Fruit fly (Drosophila melanogaster) whole organism, embryonic: ENCODE measurements around the gene CG7065.

Source experiments
- Atf-2 ChIP-seq: fragments of 200-800 bp; sonication (Bioruptor generic); optimal IDR thresholded peaks from 2 replicates; lab custom pipeline; 2016; ENCODE audit warnings: missing biosample characterization, missing genetic modification characterization
- BtbVII ChIP-seq: fragments of 200-800 bp; sonication (Bioruptor generic); optimal IDR thresholded peaks from 3 replicates; lab custom pipeline; 2017; ENCODE audit warnings: missing biosample characterization, mild to moderate bottlenecking, missing genetic modification characterization
- CG10321 ChIP-seq: fragments of 200-800 bp; sonication (Bioruptor generic); IDR thresholded peaks from 2 replicates; pipeline ENCODE4 v1.3.6; 2022; ENCODE audit warnings: missing biosample characterization, missing genetic modification characterization
- CG11560 ChIP-seq: fragments of 200-800 bp; sonication (Bioruptor generic); IDR thresholded peaks from 3 replicates; pipeline ENCODE4 v1.3.6; 2022; ENCODE audit warnings: missing biosample characterization, missing genetic modification characterization
- CG12299 ChIP-seq: fragments of 200-800 bp; sonication (Bioruptor generic); optimal IDR thresholded peaks from 2 replicates; lab custom pipeline; 2018; ENCODE audit warnings: missing biosample characterization, mild to moderate bottlenecking, missing genetic modification characterization
- CG12769 ChIP-seq: fragments of 200-800 bp; sonication (Bioruptor generic); optimal IDR thresholded peaks from 2 replicates; lab custom pipeline; 2019; ENCODE audit warnings: missing biosample characterization, mild to moderate bottlenecking, missing genetic modification characterization, moderate library complexity
- CG12942 ChIP-seq: fragments of 200-800 bp; sonication (Bioruptor generic); optimal IDR thresholded peaks from 3 replicates; lab custom pipeline; 2016; ENCODE audit warnings: missing biosample characterization, missing genetic modification characterization
- CG14710 ChIP-seq: fragments of 200-800 bp; sonication (Bioruptor generic); optimal IDR thresholded peaks from 3 replicates; lab custom pipeline; 2019; ENCODE audit warnings: missing biosample characterization, mild to moderate bottlenecking, missing genetic modification characterization, moderate library complexity
- CG1529 ChIP-seq: fragments of 200-800 bp; sonication (Bioruptor generic); optimal IDR thresholded peaks from 3 replicates; lab custom pipeline; 2018; ENCODE audit warnings: missing biosample characterization, missing genetic modification characterization
- CG1832 ChIP-seq: fragments of 200-800 bp; sonication (Bioruptor generic); optimal IDR thresholded peaks from 2 replicates; lab custom pipeline; 2017; ENCODE audit warnings: missing biosample characterization, mild to moderate bottlenecking, missing genetic modification characterization, inconsistent platforms
- CG2678 ChIP-seq: fragments of 200-800 bp; sonication (Bioruptor generic); optimal IDR thresholded peaks from 3 replicates; lab custom pipeline; 2019; ENCODE audit warnings: missing biosample characterization, mild to moderate bottlenecking, missing genetic modification characterization, moderate library complexity
- CG32772 ChIP-seq: fragments of 200-800 bp; sonication (Bioruptor generic); IDR thresholded peaks from 2 replicates; pipeline ENCODE4 v1.3.6; 2022; ENCODE audit warnings: missing biosample characterization, missing genetic modification characterization
- CG33213 ChIP-seq: fragments of 200-800 bp; sonication (Bioruptor generic); optimal IDR thresholded peaks from 3 replicates; lab custom pipeline; 2016; ENCODE audit warnings: missing biosample characterization, missing genetic modification characterization
- CG5953 ChIP-seq: fragments of 200-800 bp; sonication (Bioruptor generic); IDR thresholded peaks from 2 replicates; pipeline ENCODE4 v1.3.6; 2022; ENCODE audit warnings: missing biosample characterization, missing genetic modification characterization
- CG9609 ChIP-seq: fragments of 200-800 bp; sonication (Bioruptor generic); optimal IDR thresholded peaks from 3 replicates; lab custom pipeline; 2016; ENCODE audit warnings: missing biosample characterization, missing genetic modification characterization
- CTCF ChIP-seq: fragments of 200-800 bp; sonication (Bioruptor generic); optimal IDR thresholded peaks from 2 replicates; lab custom pipeline; 2017; ENCODE audit warnings: missing biosample characterization, mild to moderate bottlenecking, missing genetic modification characterization, moderate library complexity
- D ChIP-seq, 2 experiments: fragments of 200-800 bp in 1 of 2; fragments of >200 bp in 1 of 2; sonication (Bioruptor generic) in 1 of 2; optimal IDR thresholded peaks; 2 replicates in 1 of 2; 3 replicates in 1 of 2; lab custom pipeline; 2017; ENCODE audit warnings: mild to moderate bottlenecking in 1 of 2, missing biosample characterization in 1 of 2, missing genetic modification characterization in 1 of 2, missing genetic modification reagents in 1 of 2
- Eip74EF ChIP-seq, 2 experiments: fragments of 200-800 bp in 1 of 2; fragments of >200 bp in 1 of 2; sonication (Bioruptor generic) in 1 of 2; optimal IDR thresholded peaks; 2 replicates each; lab custom pipeline; 2017 to 2019; ENCODE audit warnings: missing biosample characterization in 2 of 2, missing genetic modification characterization in 2 of 2, mild to moderate bottlenecking in 1 of 2, moderate library complexity in 1 of 2
- Ets97D ChIP-seq: fragments of 200-800 bp; sonication (Bioruptor generic); optimal IDR thresholded peaks from 3 replicates; lab custom pipeline; 2016; ENCODE audit warnings: missing biosample characterization, missing genetic modification characterization
- HLH4C ChIP-seq: fragments of 200-800 bp; sonication (Bioruptor generic); IDR thresholded peaks from 3 replicates; pipeline ENCODE4 v1.3.6; 2022; ENCODE audit warnings: missing biosample characterization, missing genetic modification characterization; ENCODE audit not compliant: partially characterized antibody
- Hey ChIP-seq: fragments of 200-800 bp; sonication (Bioruptor generic); optimal IDR thresholded peaks from 3 replicates; lab custom pipeline; 2018; ENCODE audit warnings: missing biosample characterization, mild to moderate bottlenecking, missing genetic modification characterization
- Hmr ChIP-seq: fragments of 200-800 bp; sonication (Bioruptor generic); optimal IDR thresholded peaks from 3 replicates; lab custom pipeline; 2017; ENCODE audit warnings: mild to moderate bottlenecking, missing biosample characterization, missing genetic modification reagents, missing genetic modification characterization
- Hr39 ChIP-seq: fragments of >200 bp; optimal IDR thresholded peaks from 2 replicates; lab custom pipeline; 2017
- Hr51 ChIP-seq, 2 experiments: fragments of 200-800 bp; sonication (Bioruptor generic); optimal IDR thresholded peaks; 2 replicates in 1 of 2; 3 replicates in 1 of 2; lab custom pipeline; 2016 to 2018; ENCODE audit warnings: missing biosample characterization in 2 of 2, missing genetic modification characterization in 2 of 2, mild to moderate bottlenecking in 1 of 2, moderate library complexity in 1 of 2
- MESR4 ChIP-seq: fragments of 200-800 bp; sonication (Bioruptor generic); optimal IDR thresholded peaks from 2 replicates; lab custom pipeline; 2018; ENCODE audit warnings: missing biosample characterization, mild to moderate bottlenecking, missing genetic modification characterization, moderate library complexity
- Meics ChIP-seq: fragments of 200-800 bp; sonication (Bioruptor generic); optimal IDR thresholded peaks from 2 replicates; lab custom pipeline; 2017; ENCODE audit warnings: missing biosample characterization, mild to moderate bottlenecking, missing genetic modification characterization
- NFAT ChIP-seq: fragments of 200-800 bp; sonication (Bioruptor generic); IDR thresholded peaks from 2 replicates; pipeline ENCODE4 v1.3.6; 2022; ENCODE audit warnings: missing biosample characterization, missing genetic modification characterization
- Opbp ChIP-seq: fragments of 200-800 bp; sonication (Bioruptor generic); IDR thresholded peaks from 3 replicates; pipeline ENCODE4 v1.3.6; 2022; ENCODE audit warnings: missing biosample characterization, missing genetic modification characterization; ENCODE audit not compliant: partially characterized antibody
- Rx ChIP-seq: fragments of 200-800 bp; sonication (Bioruptor generic); IDR thresholded peaks from 2 replicates; pipeline ENCODE4 v1.3.6; 2022; ENCODE audit warnings: missing biosample characterization, missing genetic modification characterization
- Tbp ChIP-seq: fragments of >200 bp; optimal IDR thresholded peaks from 2 replicates; lab custom pipeline; 2018; ENCODE audit warnings: missing biosample characterization, missing genetic modification characterization
- Xrp1 ChIP-seq: fragments of 200-800 bp; sonication (Bioruptor generic); IDR thresholded peaks from 2 replicates; pipeline ENCODE4 v1.3.6; 2022; ENCODE audit warnings: missing biosample characterization, missing genetic modification characterization
- bbx ChIP-seq: fragments of 200-800 bp; sonication (Bioruptor generic); IDR thresholded peaks from 2 replicates; pipeline ENCODE4 v1.3.6; 2022; ENCODE audit warnings: missing biosample characterization, missing genetic modification characterization; ENCODE audit not compliant: partially characterized antibody
- bowl ChIP-seq: fragments of 200-800 bp; sonication (Bioruptor generic); IDR thresholded peaks from 2 replicates; pipeline ENCODE4 v1.3.6; 2022; ENCODE audit warnings: missing biosample characterization, missing genetic modification characterization
- chif ChIP-seq, 2 experiments: fragments of 200-800 bp; sonication (Bioruptor generic); optimal IDR thresholded peaks; 3 replicates each; lab custom pipeline; 2016; ENCODE audit warnings: missing biosample characterization in 2 of 2, missing genetic modification characterization in 2 of 2
- chm ChIP-seq: fragments of 200-800 bp; sonication (Bioruptor generic); IDR thresholded peaks from 2 replicates; pipeline ENCODE4 v1.3.6; 2022; ENCODE audit warnings: missing biosample characterization, missing genetic modification characterization
- corto ChIP-seq: fragments of 200-800 bp; sonication (Bioruptor generic); optimal IDR thresholded peaks from 2 replicates; lab custom pipeline; 2016; ENCODE audit warnings: missing biosample characterization, mild to moderate bottlenecking, missing genetic modification characterization, moderate library complexity
- crol ChIP-seq: fragments of 200-800 bp; sonication (Bioruptor generic); IDR thresholded peaks from 2 replicates; pipeline ENCODE4 v1.3.6; 2022; ENCODE audit warnings: missing biosample characterization, missing genetic modification characterization
- cwo ChIP-seq: fragments of 200-800 bp; sonication (Bioruptor generic); optimal IDR thresholded peaks from 3 replicates; lab custom pipeline; 2017; ENCODE audit warnings: missing biosample characterization, missing genetic modification characterization, mild to moderate bottlenecking, moderate library complexity, missing genetic modification reagents
- gcm ChIP-seq: fragments of 200-800 bp; sonication (Bioruptor generic); optimal IDR thresholded peaks from 2 replicates; lab custom pipeline; 2019; ENCODE audit warnings: missing biosample characterization, mild to moderate bottlenecking, missing genetic modification characterization, moderate library complexity
- maf-S ChIP-seq: fragments of 200-800 bp; sonication (Bioruptor generic); optimal IDR thresholded peaks from 2 replicates; lab custom pipeline; 2016; ENCODE audit warnings: missing biosample characterization, missing genetic modification characterization
- nerfin-1 ChIP-seq: fragments of 200-800 bp; sonication (Bioruptor generic); optimal IDR thresholded peaks from 3 replicates; lab custom pipeline; 2019; ENCODE audit warnings: missing biosample characterization, mild to moderate bottlenecking, missing genetic modification characterization, moderate library complexity
- nmo ChIP-seq: fragments of 200-800 bp; sonication (Bioruptor generic); optimal IDR thresholded peaks from 2 replicates; lab custom pipeline; 2018; ENCODE audit warnings: missing biosample characterization, mild to moderate bottlenecking, missing genetic modification characterization, moderate library complexity
- pan ChIP-seq, 4 experiments: fragments of >200 bp in 3 of 4; fragments of 200-800 bp in 1 of 4; sonication (Bioruptor generic) in 1 of 4; optimal IDR thresholded peaks in 3 of 4; IDR thresholded peaks in 1 of 4; 2 replicates each; pipeline versions ENCODE4 v1.3.6 to Lab custom; 2017 to 2022; ENCODE audit warnings: missing biosample characterization in 2 of 4, missing genetic modification characterization in 2 of 4, mixed read lengths in 1 of 4
- pho ChIP-seq: fragments of 200-800 bp; sonication (Bioruptor generic); optimal IDR thresholded peaks from 2 replicates; lab custom pipeline; 2016; ENCODE audit warnings: missing biosample characterization, missing genetic modification characterization
- repo ChIP-seq: fragments of 200-800 bp; sonication (Bioruptor generic); optimal IDR thresholded peaks from 2 replicates; lab custom pipeline; 2016; ENCODE audit warnings: missing biosample characterization, missing genetic modification characterization
- scrt ChIP-seq: fragments of 200-800 bp; sonication (Bioruptor generic); optimal IDR thresholded peaks from 2 replicates; lab custom pipeline; 2018; ENCODE audit warnings: missing biosample characterization, mild to moderate bottlenecking, missing genetic modification characterization, moderate library complexity
- ttk ChIP-seq: fragments of 200-800 bp; sonication (Bioruptor generic); IDR thresholded peaks from 2 replicates; pipeline ENCODE4 v2.1.2; 2022; ENCODE audit warnings: missing biosample characterization, missing genetic modification characterization
- twi ChIP-seq: fragments of 200-800 bp; optimal IDR thresholded peaks from 2 replicates; lab custom pipeline; 2019; ENCODE audit warnings: missing biosample characterization, mild to moderate bottlenecking, missing genetic modification characterization, moderate library complexity
- vnd ChIP-seq: fragments of 200-800 bp; sonication (Bioruptor generic); IDR thresholded peaks from 3 replicates; pipeline ENCODE4 v1.3.6; 2022; ENCODE audit warnings: missing biosample characterization, missing genetic modification characterization; ENCODE audit not compliant: partially characterized antibody
- vvl ChIP-seq: fragments of 200-800 bp; sonication (Bioruptor generic); IDR thresholded peaks from 2 replicates; pipeline ENCODE4 v1.3.6; 2022; ENCODE audit warnings: missing biosample characterization, missing genetic modification characterization

Gene CG7065

dm6 chrX:9156388-9156823, 14.1 kb downstream of the CG7065 start, which contains the start of gene His3.3B (continued):
- peak; percentile 55 for TF ChIP-seq CG12299
- peak; percentile 54 for TF ChIP-seq CTCF (GFP tag; lab: Kevin White, UChicago)
- TF ChIP-seq corto (GFP tag; lab: Kevin White, UChicago) = no peak
- TF ChIP-seq twi (tag; lab: Kevin White, UChicago) = no peak
- TF ChIP-seq vnd (GFP tag; lab: Robert Waterston, UW) = no peak
- no peak for TF ChIP-seq D (optimal IDR thresholded peaks at IDR 0.05; lab: Kevin White, UChicago)
- no peak for TF ChIP-seq D (GFP tag; optimal IDR thresholded peaks at IDR 0.05; lab: Kevin White, UChicago)
- TF ChIP-seq Hr39 (lab: Kevin White, UChicago) = no peak
- no peak for TF ChIP-seq pan (optimal IDR thresholded peaks at IDR 0.05; lab: Kevin White, UChicago)
- TF ChIP-seq pan (GFP tag; optimal IDR thresholded peaks at IDR 0.05 in 1 of 2, IDR thresholded peaks at IDR 0.05 in 1 of 2) = no peak
- peak; percentile 20 for TF ChIP-seq CG2678 (tag; lab: Kevin White, UChicago)
- peak; percentile 51 for TF ChIP-seq chm (GFP tag; lab: Robert Waterston, UW)
- TF ChIP-seq Opbp (GFP tag; lab: Robert Waterston, UW) = peak; percentile 38; the same call in 2 of the 3 replicates
- peak; percentile 38; the same call in 1 of the 2 replicates for TF ChIP-seq bowl
- TF ChIP-seq vvl (GFP tag; lab: Robert Waterston, UW) = peak; percentile 27; the same call in 1 of the 2 replicates
- no peak for TF ChIP-seq CG12942
- TF ChIP-seq CG5953 (GFP tag; lab: Robert Waterston, UW) = no peak
- TF ChIP-seq ttk (GFP tag; lab: Robert Waterston, UW) = no peak
- TF ChIP-seq BtbVII (GFP tag; lab: Kevin White, UChicago) = peak; percentile 7
- peak; percentile 42 for TF ChIP-seq CG14710 (tag; lab: Kevin White, UChicago)
- TF ChIP-seq CG33213 (GFP tag; lab: Kevin White, UChicago) = no peak
- TF ChIP-seq CG11560 (tag; lab: Robert Waterston, UW) = peak; percentile 99
- peak; percentile 17 for TF ChIP-seq gcm (GFP tag; lab: Kevin White, UChicago)
- no peak for TF ChIP-seq CG1529 (GFP tag; lab: Kevin White, UChicago)
- no peak for TF ChIP-seq CG1832 (GFP tag; lab: Kevin White, UChicago)
- no peak for TF ChIP-seq crol
- no peak for TF ChIP-seq maf-S (GFP tag; lab: Kevin White, UChicago)
- no peak for TF ChIP-seq Hmr (GFP tag; lab: Kevin White, UChicago)
- peak; percentile 15 for TF ChIP-seq Ets97D (GFP tag; lab: Kevin White, UChicago)
- TF ChIP-seq Atf-2 = no peak
- peak; percentile 100 for TF ChIP-seq MESR4 (GFP tag; lab: Kevin White, UChicago)
- no peak for TF ChIP-seq Rx (GFP tag; lab: Robert Waterston, UW)
- TF ChIP-seq Hr51 (GFP tag; optimal IDR thresholded peaks at IDR 0.05; lab: Kevin White, UChicago) = no peak
- peak; percentile 21; the same call in 1 of the 2 replicates for TF ChIP-seq bbx
- TF ChIP-seq nmo = no peak
- TF ChIP-seq CG12769 (tag; lab: Kevin White, UChicago) = no peak
- TF ChIP-seq repo (GFP tag; lab: Kevin White, UChicago) = no peak
- TF ChIP-seq scrt = peak; percentile 21
- TF ChIP-seq chif (GFP tag; optimal IDR thresholded peaks at IDR 0.05; lab: Kevin White, UChicago) = no peak
- TF ChIP-seq CG9609 (GFP tag; lab: Kevin White, UChicago) = no peak
- 0 out of 3 replicates have a peak, but pooled peaks have one; percentile 36 for TF ChIP-seq HLH4C (GFP tag; lab: Robert Waterston, UW)
- TF ChIP-seq Xrp1 (GFP tag; lab: Robert Waterston, UW) = no peak
- no peak for TF ChIP-seq Meics (GFP tag; lab: Kevin White, UChicago)
- peak; percentile 28; the same call in 1 of the 2 replicates for TF ChIP-seq NFAT
- TF ChIP-seq pho = no peak
- TF ChIP-seq nerfin-1 (tag; lab: Kevin White, UChicago) = no peak
- TF ChIP-seq Eip74EF (GFP tag; optimal IDR thresholded peaks at IDR 0.05; lab: Kevin White, UChicago) = peak in 1 of 2 experiments; percentile 37
- no peak for TF ChIP-seq Hey (tag; lab: Kevin White, UChicago)
- peak; percentile 49 for TF ChIP-seq cwo (GFP tag; lab: Kevin White, UChicago)
- no peak for TF ChIP-seq CG10321 (GFP tag; lab: Robert Waterston, UW)
- TF ChIP-seq CG32772 = no peak
- no peak for TF ChIP-seq Tbp
